Worm (Caenorhabditis elegans): ENCODE results near the gene H05C05.2.

ce11 chrIII:2918655-2919054, 46.8 kb downstream of the H05C05.2 start:
- TF ChIP-seq ztf-11 (tag; optimal IDR thresholded peaks at IDR 0.05) (no peak), unc-62 (GFP tag; optimal IDR thresholded peaks at IDR 0.05) (no peak), unc-39 (tag; optimal IDR thresholded peaks at IDR 0.05) (no peak)
